Worm (Caenorhabditis elegans): ENCODE results near the gene F46C5.1.

The F46C5.1 gene

ce11 chrII:8822711-8823110 is 1.7 kb upstream of the F46C5.1 start (continued):
- TF ChIP-seq C34B4.2 (tag; optimal IDR thresholded peaks at IDR 0.05) (no peak), zip-4 (GFP tag; optimal IDR thresholded peaks at IDR 0.05) (no peak), aha-1 (tag; optimal IDR thresholded peaks at IDR 0.05) (no peak), egl-27 (tag; optimal IDR thresholded peaks at IDR 0.05) (no peak), ces-1 (GFP tag; optimal IDR thresholded peaks at IDR 0.05) (no peak), lin-13 (GFP tag; optimal IDR thresholded peaks at IDR 0.05) (no peak), blmp-1 (tag; optimal IDR thresholded peaks at IDR 0.05) (peak; percentile 59), ceh-82 (tag; optimal IDR thresholded peaks at IDR 0.05) (no peak), ztf-11 (tag; optimal IDR thresholded peaks at IDR 0.05) (no peak), nhr-28 (tag; optimal IDR thresholded peaks at IDR 0.05) (no peak), ceh-63 (GFP tag; optimal IDR thresholded peaks at IDR 0.05) (no peak), ztf-4 (tag; optimal IDR thresholded peaks at IDR 0.05) (no peak), hlh-17 (GFP tag; optimal IDR thresholded peaks at IDR 0.05; ENCODE audit: borderline replicate concordance) (no peak), nhr-76 (tag; optimal IDR thresholded peaks at IDR 0.05) (no peak), C04F5.9 (tag; optimal IDR thresholded peaks at IDR 0.05) (no peak), lir-3 (tag; optimal IDR thresholded peaks at IDR 0.05; ENCODE audit: poor library complexity) (no peak), ama-1 (optimal IDR thresholded peaks at IDR 0.05) (no peak), mdl-1 (tag; optimal IDR thresholded peaks at IDR 0.05) (peak in 1 of 2 experiments; percentile 85), nhr-237 (tag; optimal IDR thresholded peaks at IDR 0.05) (no peak), aly-2 (tag; optimal IDR thresholded peaks at IDR 0.05) (no peak), unc-130 (tag; optimal IDR thresholded peaks at IDR 0.05) (peak; percentile 84), unc-86 (tag; optimal IDR thresholded peaks at IDR 0.05) (no peak), nhr-84 (tag; optimal IDR thresholded peaks at IDR 0.05) (no peak), hpl-2 (GFP tag; optimal IDR thresholded peaks at IDR 0.05) (no peak), snpc-4 (tag; optimal IDR thresholded peaks at IDR 0.05) (no peak), nhr-11 (tag; optimal IDR thresholded peaks at IDR 0.05) (no peak), unc-30 (tag; optimal IDR thresholded peaks at IDR 0.05) (no peak), pax-3 (tag; optimal IDR thresholded peaks at IDR 0.05) (no peak), fkh-4 (tag; optimal IDR thresholded peaks at IDR 0.05; ENCODE audit: borderline replicate concordance) (no peak), mef-2 (tag; optimal IDR thresholded peaks at IDR 0.05) (no peak), swsn-7 (tag; optimal IDR thresholded peaks at IDR 0.05) (no peak), mab-9 (GFP tag; IDR thresholded peaks at IDR 0.05) (no peak), grh-1 (GFP tag; IDR thresholded peaks at IDR 0.05) (peak; percentile 61), efl-3 (GFP tag; optimal IDR thresholded peaks at IDR 0.05) (no peak), sup-37 (GFP tag; optimal IDR thresholded peaks at IDR 0.05) (no peak), tbx-2 (tag; optimal IDR thresholded peaks at IDR 0.05) (peak; percentile 52), lin-35 (GFP tag; optimal IDR thresholded peaks at IDR 0.05) (peak in 1 of 2 experiments; percentile 71), mep-1 (tag; optimal IDR thresholded peaks at IDR 0.05) (no peak), C16A3.4 (tag; optimal IDR thresholded peaks at IDR 0.05) (peak; percentile 39), lsy-2 (tag; optimal IDR thresholded peaks at IDR 0.05) (peak in 1 of 2 experiments; percentile 47), ceh-90 (tag; optimal IDR thresholded peaks at IDR 0.05) (no peak)

- TF ChIP-seq egl-27 (tag; optimal IDR thresholded peaks at IDR 0.05): no peak
- peak; percentile 0 for TF ChIP-seq ztf-4 (tag; optimal IDR thresholded peaks at IDR 0.05)
- no peak for TF ChIP-seq isw-1 (GFP tag; IDR thresholded peaks at IDR 0.05)
- TF ChIP-seq aha-1 (tag; optimal IDR thresholded peaks at IDR 0.05): no peak
- TF ChIP-seq hlh-17 (GFP tag; optimal IDR thresholded peaks at IDR 0.05; ENCODE audit: borderline replicate concordance): no peak
- TF ChIP-seq C04F5.9 (tag; optimal IDR thresholded peaks at IDR 0.05): no peak
- TF ChIP-seq lin-14 (GFP tag; optimal IDR thresholded peaks at IDR 0.05): peak; percentile 4
- TF ChIP-seq nhr-19 (GFP tag; conservative IDR thresholded peaks at IDR 0.05): peak; percentile 31; the same call in 1 of the 2 replicates
- no peak for TF ChIP-seq mef-2 (tag; optimal IDR thresholded peaks at IDR 0.05)
- TF ChIP-seq sup-37 (GFP tag; optimal IDR thresholded peaks at IDR 0.05): no peak
- no peak for TF ChIP-seq fkh-8 (tag; optimal IDR thresholded peaks at IDR 0.05)
- peak; percentile 35 for TF ChIP-seq nhr-71 (tag; optimal IDR thresholded peaks at IDR 0.05)
- no peak for TF ChIP-seq ceh-63 (GFP tag; optimal IDR thresholded peaks at IDR 0.05)
- no peak for TF ChIP-seq unc-98 (GFP tag; IDR thresholded peaks at IDR 0.05)
- TF ChIP-seq snu-23 (GFP tag; optimal IDR thresholded peaks at IDR 0.05): peak; percentile 4
- peak in 1 of 2 experiments; percentile 1 for TF ChIP-seq efl-1 (optimal IDR thresholded peaks at IDR 0.05)
- TF ChIP-seq efl-1 (GFP tag; optimal IDR thresholded peaks at IDR 0.05 in 1 of 2): peak in 1 of 2 experiments; percentile 89
- TF ChIP-seq dpl-1 (GFP tag; optimal IDR thresholded peaks at IDR 0.05): no peak
- TF ChIP-seq ama-1 (optimal IDR thresholded peaks at IDR 0.05): peak; percentile 46
- no peak for TF ChIP-seq vab-15 (tag; optimal IDR thresholded peaks at IDR 0.05)
- TF ChIP-seq unc-30 (tag; optimal IDR thresholded peaks at IDR 0.05): no peak
Measured at ce11 chrII:8820126-8820972, 641 bp downstream of the F46C5.1 start.

Measured in whole organism, L1 larva.